Worm (Caenorhabditis elegans) whole organism, L4 larva: ENCODE data around the gene T28A8.2.

Experiments used
- D1046.2 ChIP-seq: fragments of 200-800 bp; sonication (Bioruptor generic); IDR thresholded peaks from 2 replicates; pipeline ENCODE4 v1.3.6; 2022; ENCODE audit warnings: missing genetic modification characterization, missing compliant biosample characterization
- F26F4.8 ChIP-seq: fragments of 200-800 bp; sonication (Bioruptor generic); conservative IDR thresholded peaks from 2 replicates; pipeline ENCODE4 v1.3.6; 2022; ENCODE audit warnings: missing genetic modification characterization, missing compliant biosample characterization
- F37D6.2 ChIP-seq: sonication (generic microtip); optimal IDR thresholded peaks from 2 replicates; lab custom pipeline; 2016; ENCODE audit warnings: mild to moderate bottlenecking, missing genetic modification characterization, missing compliant biosample characterization
- R02D3.7 ChIP-seq: fragments of 150-350 bp; sonication (generic microtip); optimal IDR thresholded peaks from 3 replicates; lab custom pipeline; 2014; ENCODE audit warnings: missing biosample characterization, missing genetic modification characterization
- T26A8.4 ChIP-seq: fragments of 200-800 bp; sonication (Bioruptor generic); IDR thresholded peaks from 2 replicates; pipeline ENCODE4 v1.3.6; 2022; ENCODE audit warnings: missing genetic modification characterization, missing compliant biosample characterization
- Y48G9A.11 ChIP-seq: fragments of 200-800 bp; sonication (Bioruptor generic); IDR thresholded peaks from 2 replicates; pipeline ENCODE4 v1.3.6; 2022; ENCODE audit warnings: missing genetic modification reagents, missing genetic modification characterization, missing compliant biosample characterization
- Y5F2A.4 ChIP-seq: fragments of 200-800 bp; sonication (Bioruptor generic); optimal IDR thresholded peaks from 2 replicates; lab custom pipeline; 2018; ENCODE audit warnings: mild to moderate bottlenecking, missing genetic modification characterization, missing compliant biosample characterization
- aha-1 ChIP-seq: fragments of 150-350 bp; peaks from one replicate; lab custom pipeline; 2014; ENCODE audit warnings: missing biosample characterization, missing genetic modification characterization
- aly-2 ChIP-seq: sonication (generic microtip); optimal IDR thresholded peaks from 2 replicates; lab custom pipeline; 2018; ENCODE audit warnings: missing biosample characterization, missing genetic modification characterization
- ama-1 ChIP-seq: fragments of 150-350 bp; optimal IDR thresholded peaks from 2 replicates; lab custom pipeline; 2014; ENCODE audit warnings: inconsistent platforms, mixed read lengths
- arid-1 ChIP-seq: fragments of 200-800 bp; sonication (Bioruptor generic); conservative IDR thresholded peaks from 2 replicates; pipeline ENCODE4 v1.3.6; 2022; ENCODE audit warnings: missing genetic modification reagents, missing genetic modification characterization, missing compliant biosample characterization
- ceh-20 ChIP-seq: fragments of 200-800 bp; sonication (Bioruptor generic); IDR thresholded peaks from 2 replicates; pipeline ENCODE4 v1.3.6; 2022; ENCODE audit warnings: missing genetic modification reagents, missing genetic modification characterization, missing compliant biosample characterization
- ceh-62 ChIP-seq: sonication (generic microtip); optimal IDR thresholded peaks from 2 replicates; lab custom pipeline; 2017; ENCODE audit warnings: missing biosample characterization, missing genetic modification characterization
- daf-12 ChIP-seq: fragments of 150-350 bp; optimal IDR thresholded peaks from 2 replicates; lab custom pipeline; 2014; ENCODE audit warnings: missing biosample characterization, missing genetic modification reagents, missing genetic modification characterization
- dpl-1 ChIP-seq: fragments of 150-350 bp; optimal IDR thresholded peaks from 2 replicates; lab custom pipeline; 2014; ENCODE audit warnings: missing biosample characterization, missing genetic modification reagents, missing genetic modification characterization
- duxl-1 ChIP-seq: sonication (generic microtip); optimal IDR thresholded peaks from 2 replicates; lab custom pipeline; 2016; ENCODE audit warnings: mild to moderate bottlenecking, missing genetic modification characterization, moderate library complexity, missing compliant biosample characterization; ENCODE audit not compliant: poor library complexity
- dve-1 ChIP-seq: sonication (generic microtip); optimal IDR thresholded peaks from 2 replicates; lab custom pipeline; 2017; ENCODE audit warnings: antibody characterized with exemption, mild to moderate bottlenecking, missing genetic modification characterization, missing compliant biosample characterization; ENCODE audit not compliant: insufficient read depth
- fos-1 ChIP-seq: fragments of 150-350 bp; optimal IDR thresholded peaks from 2 replicates; lab custom pipeline; 2014; ENCODE audit warnings: missing biosample characterization, missing genetic modification characterization
- hif-1 ChIP-seq, 2 experiments: sonication (generic microtip); optimal IDR thresholded peaks; 2 replicates each; lab custom pipeline; 2016 to 2017; ENCODE audit warnings: missing compliant biosample characterization in 2 of 2, missing genetic modification characterization in 2 of 2, missing genetic modification reagents in 2 of 2, missing genotype in 2 of 2, mild to moderate bottlenecking in 1 of 2
- hmg-1.1 ChIP-seq: fragments of 200-800 bp; sonication (Bioruptor generic); IDR thresholded peaks from 2 replicates; pipeline ENCODE4 v1.3.6; 2022; ENCODE audit warnings: missing genetic modification reagents, missing genetic modification characterization, missing compliant biosample characterization
- lim-7 ChIP-seq: fragments of 200-800 bp; sonication (Bioruptor generic); IDR thresholded peaks from 2 replicates; pipeline ENCODE4 v1.3.6; 2022; ENCODE audit warnings: missing genetic modification characterization, missing compliant biosample characterization
- lin-1 ChIP-seq: fragments of 200-800 bp; sonication (Bioruptor generic); IDR thresholded peaks from 2 replicates; pipeline ENCODE4 v1.3.6; 2022; ENCODE audit warnings: missing genetic modification reagents, missing genetic modification characterization, missing compliant biosample characterization
- lin-15B ChIP-seq: fragments of 150-350 bp; sonication (generic microtip); optimal IDR thresholded peaks from 3 replicates; lab custom pipeline; 2014; ENCODE audit warnings: missing biosample characterization, missing genetic modification characterization
- lin-29 ChIP-seq: fragments of 200-800 bp; sonication (Bioruptor generic); IDR thresholded peaks from 2 replicates; pipeline ENCODE4 v1.3.6; 2022; ENCODE audit warnings: missing genetic modification reagents, missing genetic modification characterization, missing compliant biosample characterization
- lin-39 ChIP-seq: fragments of 150-350 bp; optimal IDR thresholded peaks from 2 replicates; lab custom pipeline; 2014; ENCODE audit warnings: missing biosample characterization, missing genetic modification reagents, missing genetic modification characterization
- lir-3 ChIP-seq: sonication (generic microtip); optimal IDR thresholded peaks from 2 replicates; lab custom pipeline; 2016; ENCODE audit warnings: mild to moderate bottlenecking, missing genetic modification characterization, missing compliant biosample characterization
- madf-9 ChIP-seq: fragments of 200-800 bp; sonication (Bioruptor generic); conservative IDR thresholded peaks from 2 replicates; pipeline ENCODE4 v1.3.6; 2022; ENCODE audit warnings: missing genetic modification reagents, missing genetic modification characterization, missing compliant biosample characterization
- mdt-29 ChIP-seq: fragments of 200-800 bp; sonication (Bioruptor generic); IDR thresholded peaks from 2 replicates; pipeline ENCODE4 v1.3.6; 2022; ENCODE audit warnings: missing genetic modification reagents, missing genetic modification characterization, missing compliant biosample characterization
- mep-1 ChIP-seq: fragments of 150-350 bp; sonication (generic microtip); optimal IDR thresholded peaks from 3 replicates; lab custom pipeline; 2014; ENCODE audit warnings: missing biosample characterization, missing genetic modification characterization
- mxl-2 ChIP-seq: fragments of 200-800 bp; sonication (Bioruptor generic); conservative IDR thresholded peaks from 2 replicates; pipeline ENCODE4 v1.3.6; 2022; ENCODE audit warnings: missing genetic modification reagents, missing genetic modification characterization, missing compliant biosample characterization
- nhr-102 ChIP-seq: sonication (generic microtip); optimal IDR thresholded peaks from 2 replicates; lab custom pipeline; 2016; ENCODE audit warnings: mild to moderate bottlenecking, missing genetic modification characterization, moderate library complexity, missing compliant biosample characterization
- nhr-11 ChIP-seq: fragments of 150-350 bp; optimal IDR thresholded peaks from 2 replicates; lab custom pipeline; 2014; ENCODE audit warnings: missing biosample characterization, missing genetic modification characterization
- nhr-111 ChIP-seq: fragments of 200-800 bp; sonication (Bioruptor generic); optimal IDR thresholded peaks from 2 replicates; lab custom pipeline; 2018; ENCODE audit warnings: mild to moderate bottlenecking, missing genetic modification characterization, missing compliant biosample characterization
- nhr-237 ChIP-seq: sonication (generic microtip); optimal IDR thresholded peaks from 2 replicates; lab custom pipeline; 2017; ENCODE audit warnings: missing biosample characterization, missing genetic modification characterization
- nhr-48 ChIP-seq: sonication (generic microtip); optimal IDR thresholded peaks from 2 replicates; lab custom pipeline; 2016; ENCODE audit warnings: mild to moderate bottlenecking, missing genetic modification characterization, missing compliant biosample characterization
- nhr-6 ChIP-seq: fragments of 150-350 bp; optimal IDR thresholded peaks from 2 replicates; lab custom pipeline; 2014; ENCODE audit warnings: missing biosample characterization, missing genetic modification characterization
- nhr-76 ChIP-seq: fragments of 150-350 bp; optimal IDR thresholded peaks from 2 replicates; lab custom pipeline; 2014; ENCODE audit warnings: missing biosample characterization, missing genetic modification characterization
- nhr-77 ChIP-seq: fragments of 150-350 bp; optimal IDR thresholded peaks from 2 replicates; lab custom pipeline; 2014; ENCODE audit warnings: missing biosample characterization, missing genetic modification characterization
- pha-4 ChIP-seq, 2 experiments: fragments of 150-350 bp in 1 of 2; fragments of 200-800 bp in 1 of 2; sonication (Bioruptor generic) in 1 of 2; IDR thresholded peaks in 1 of 2; optimal IDR thresholded peaks in 1 of 2; 2 replicates each; pipeline versions ENCODE4 v1.3.6 to Lab custom; 2014 to 2022; ENCODE audit warnings: missing genetic modification characterization in 2 of 2, missing genetic modification reagents in 2 of 2, missing biosample characterization in 1 of 2, missing compliant biosample characterization in 1 of 2
- php-3 ChIP-seq: fragments of 200-800 bp; sonication (Bioruptor generic); IDR thresholded peaks from 2 replicates; pipeline ENCODE4 v1.3.6; 2022; ENCODE audit warnings: missing genetic modification reagents, missing genetic modification characterization, missing compliant biosample characterization
- saeg-2 ChIP-seq: fragments of 200-800 bp; sonication (Bioruptor generic); IDR thresholded peaks from 2 replicates; pipeline ENCODE4 v1.3.6; 2022; ENCODE audit warnings: missing genetic modification reagents, missing genetic modification characterization, missing compliant biosample characterization
- set-16 ChIP-seq: fragments of 200-800 bp; sonication (Bioruptor generic); IDR thresholded peaks from 2 replicates; pipeline ENCODE4 v1.3.6; 2022; ENCODE audit warnings: missing genetic modification reagents, missing genetic modification characterization, missing compliant biosample characterization
- tra-1 ChIP-seq: fragments of 200-800 bp; sonication (Bioruptor generic); IDR thresholded peaks from 2 replicates; pipeline ENCODE4 v1.3.6; 2022; ENCODE audit warnings: missing genetic modification reagents, missing genetic modification characterization, missing compliant biosample characterization
- unc-130 ChIP-seq: sonication (generic microtip); optimal IDR thresholded peaks from 2 replicates; lab custom pipeline; 2016; ENCODE audit warnings: missing genetic modification reagents, missing genetic modification characterization, missing compliant biosample characterization
- unc-39 ChIP-seq: sonication (generic microtip); optimal IDR thresholded peaks from 2 replicates; lab custom pipeline; 2017; ENCODE audit warnings: missing biosample characterization, missing genetic modification characterization
- vab-7 ChIP-seq: fragments of 200-800 bp; sonication (Bioruptor generic); IDR thresholded peaks from 2 replicates; pipeline ENCODE4 v1.3.6; 2022; ENCODE audit warnings: missing genetic modification reagents, missing genetic modification characterization, missing compliant biosample characterization
- zfp-2 ChIP-seq: sonication (generic microtip); optimal IDR thresholded peaks from 2 replicates; lab custom pipeline; 2016; ENCODE audit warnings: mild to moderate bottlenecking, missing genetic modification characterization, missing compliant biosample characterization
- zip-2 ChIP-seq: fragments of 150-350 bp; optimal IDR thresholded peaks from 2 replicates; lab custom pipeline; 2014; ENCODE audit warnings: missing biosample characterization, missing genetic modification characterization
- ztf-11 ChIP-seq: fragments of 150-350 bp; optimal IDR thresholded peaks from 2 replicates; lab custom pipeline; 2014; ENCODE audit warnings: missing biosample characterization, missing genetic modification characterization

T28A8.2 gene

DNA sequence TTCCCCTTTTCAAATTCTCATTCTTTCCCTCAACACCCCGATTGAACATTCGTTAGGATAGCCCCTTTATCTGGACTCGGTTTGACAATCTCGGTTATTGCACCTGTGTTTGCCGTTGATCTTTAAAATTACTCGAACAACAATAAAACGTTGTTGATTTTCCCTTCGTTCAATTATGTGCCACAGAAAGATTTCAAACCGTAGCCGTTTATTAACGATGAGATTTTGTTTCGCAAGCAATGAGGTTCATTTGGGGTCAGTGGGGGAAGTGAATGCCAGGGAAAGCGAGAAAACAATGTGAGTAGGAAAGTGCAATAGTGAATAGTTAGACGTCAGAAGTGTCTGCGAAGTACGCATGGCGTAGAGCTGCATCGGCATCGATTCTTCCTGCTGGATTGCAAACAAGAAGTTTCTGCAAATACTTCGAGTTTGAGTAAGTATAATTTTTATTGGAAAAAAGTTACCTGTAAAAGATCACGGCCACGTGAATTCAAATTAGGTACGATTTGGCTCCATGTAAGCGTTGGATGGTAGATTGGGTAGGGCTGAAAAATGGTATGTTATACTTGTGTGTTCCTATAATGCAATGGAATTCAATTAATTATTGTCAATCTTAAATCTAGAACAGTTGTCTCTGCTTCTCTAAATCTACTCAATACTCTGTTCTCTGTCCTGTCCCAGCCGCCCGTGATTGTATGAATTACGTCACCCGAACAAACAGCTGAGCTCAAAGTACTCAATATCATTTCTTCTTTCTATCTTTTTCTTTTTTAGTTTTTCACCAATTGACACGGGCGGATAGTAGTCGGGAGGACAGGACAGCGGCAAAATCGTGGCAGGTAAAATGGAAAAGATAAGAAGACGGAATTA lies 30.7 kb downstream of the T28A8.2 start, which contains the start of gene kel-3 (continued):
- TF ChIP-seq dpl-1 (peak; percentile 7), nhr-76 (tag; lab: Kevin White, UChicago) (no peak), F37D6.2 (no peak), php-3 (GFP tag; lab: Robert Waterston, UW) (peak; percentile 89), lim-7 (GFP tag; lab: Robert Waterston, UW) (no peak; the same call in none of the 2 replicates), unc-39 (tag; lab: Kevin White, UChicago) (no peak), madf-9 (peak; percentile 9), nhr-102 (tag; lab: Kevin White, UChicago) (peak; percentile 90), lin-1 (GFP tag; lab: Robert Waterston, UW) (peak; percentile 81), Y48G9A.11 (GFP tag; lab: Robert Waterston, UW) (peak; percentile 85), vab-7 (GFP tag; lab: Robert Waterston, UW) (0 out of 2 replicates have a peak, but pooled peaks have one; percentile 8), nhr-48 (tag; lab: Kevin White, UChicago) (peak; percentile 92), pha-4 (GFP tag; IDR thresholded peaks at IDR 0.05; lab: Robert Waterston, UW) (peak; percentile 77; the same call in 1 of the 2 replicates), pha-4 (tag; optimal IDR thresholded peaks at IDR 0.05; lab: Kevin White, UChicago) (peak; percentile 18), Y5F2A.4 (GFP tag; lab: Kevin White, UChicago) (peak; percentile 78), unc-130 (peak; percentile 89), aha-1 (peak; percentile 91), ceh-62 (tag; lab: Kevin White, UChicago) (no peak), daf-12 (tag; lab: Kevin White, UChicago) (no peak), mep-1 (tag; lab: Kevin White, UChicago) (peak; percentile 88), fos-1 (peak; percentile 41), aly-2 (peak; percentile 95), dve-1 (tag; lab: Kevin White, UChicago) (peak; percentile 98), arid-1 (GFP tag; lab: Robert Waterston, UW) (peak; percentile 86), hif-1 (tag; optimal IDR thresholded peaks at IDR 0.05; lab: Kevin White, UChicago) (peak in 1 of 2 experiments; percentile 47), hmg-1.1 (GFP tag; lab: Robert Waterston, UW) (peak; percentile 67; the same call in 1 of the 2 replicates), lir-3 (tag; lab: Kevin White, UChicago) (peak; percentile 7), nhr-77 (tag; lab: Kevin White, UChicago) (peak; percentile 88), nhr-111 (GFP tag; lab: Kevin White, UChicago) (no peak), ama-1 (peak; percentile 99), saeg-2 (peak; percentile 62; the same call in 1 of the 2 replicates), D1046.2 (peak; percentile 67; the same call in 1 of the 2 replicates), mdt-29 (GFP tag; lab: Robert Waterston, UW) (peak; percentile 82), R02D3.7 (tag; lab: Kevin White, UChicago) (no peak), T26A8.4 (peak; percentile 93), zfp-2 (tag; lab: Kevin White, UChicago) (peak; percentile 30), nhr-237 (tag; lab: Kevin White, UChicago) (peak; percentile 63), lin-15B (tag; lab: Kevin White, UChicago) (peak; percentile 11), tra-1 (GFP tag; lab: Robert Waterston, UW) (peak; percentile 70), set-16 (GFP tag; lab: Robert Waterston, UW) (no peak), lin-29 (GFP tag; lab: Robert Waterston, UW) (no peak; the same call in 1 of the 2 replicates), ztf-11 (tag; lab: Kevin White, UChicago) (no peak), duxl-1 (peak; percentile 84), zip-2 (tag; lab: Kevin White, UChicago) (peak; percentile 58), mxl-2 (GFP tag; lab: Robert Waterston, UW) (no peak), F26F4.8 (GFP tag; lab: Robert Waterston, UW) (peak; percentile 12; the same call in 1 of the 2 replicates), ceh-20 (GFP tag; lab: Robert Waterston, UW) (peak; percentile 19), lin-39 (tag; lab: Kevin White, UChicago) (peak; percentile 58), nhr-6 (tag; lab: Kevin White, UChicago) (peak; percentile 85), nhr-11 (tag; lab: Kevin White, UChicago) (peak; percentile 74)
